Worm (Caenorhabditis elegans) whole organism, midembryonic: ENCODE results near the gene C04H4.1.

Source experiments
- T22C8.4 ChIP-seq: fragments of 200-800 bp; sonication (Bioruptor generic); IDR thresholded peaks from 2 replicates; pipeline ENCODE4 v1.3.6; 2022; ENCODE audit warnings: missing genetic modification characterization, missing compliant biosample characterization
- cog-1 ChIP-seq: sonication (generic microtip); optimal IDR thresholded peaks from 2 replicates; lab custom pipeline; 2016; ENCODE audit warnings: missing genetic modification characterization, missing compliant biosample characterization
- flt-1 ChIP-seq: fragments of 200-800 bp; sonication (Bioruptor generic); IDR thresholded peaks from 2 replicates; pipeline ENCODE4 v1.3.6; 2022; ENCODE audit warnings: missing genetic modification characterization, missing compliant biosample characterization
- klf-2 ChIP-seq: fragments of 200-800 bp; sonication (Bioruptor generic); conservative IDR thresholded peaks from 2 replicates; pipeline ENCODE4 v1.3.6; 2022; ENCODE audit warnings: missing genetic modification reagents, missing genetic modification characterization, missing compliant biosample characterization
- med-1 ChIP-seq: sonication (generic microtip); optimal IDR thresholded peaks from 2 replicates; lab custom pipeline; 2017; ENCODE audit warnings: missing genetic modification characterization, mild to moderate bottlenecking, missing compliant biosample characterization, antibody characterized with exemption, missing genetic modification reagents; ENCODE audit not compliant: insufficient read depth
- ref-1 ChIP-seq: fragments of 200-800 bp; sonication (Bioruptor generic); conservative IDR thresholded peaks from 2 replicates; pipeline ENCODE4 v1.3.6; 2022; ENCODE audit warnings: missing genetic modification reagents, missing genetic modification characterization, missing compliant biosample characterization
- ztf-23 ChIP-seq: fragments of 200-800 bp; sonication (Bioruptor generic); IDR thresholded peaks from 2 replicates; pipeline ENCODE4 v1.3.6; 2022; ENCODE audit warnings: missing genetic modification reagents, missing genetic modification characterization, missing compliant biosample characterization
- ztf-29 ChIP-seq: fragments of 200-800 bp; sonication (Bioruptor generic); IDR thresholded peaks from 2 replicates; pipeline ENCODE4 v1.3.6; 2022; ENCODE audit warnings: missing genetic modification reagents, missing genetic modification characterization, missing compliant biosample characterization

- no peak for TF ChIP-seq T22C8.4 (GFP tag; lab: Robert Waterston, UW)
- TF ChIP-seq flt-1 (GFP tag; lab: Robert Waterston, UW) = no peak
- TF ChIP-seq cog-1 = no peak
- no peak for TF ChIP-seq ztf-23 (GFP tag; lab: Robert Waterston, UW)
- no peak for TF ChIP-seq ztf-29
- TF ChIP-seq med-1 = no peak
- TF ChIP-seq ref-1 = no peak
- TF ChIP-seq klf-2 (GFP tag; lab: Robert Waterston, UW) = no peak
Measured at ce11 chrII:7985029-7985428, 26.4 kb downstream of the C04H4.1 start.
